Fruit fly (Drosophila melanogaster) whole organism, embryonic: ENCODE results near the gene puc.

Experiments
- Atf3 ChIP-seq: fragments of 200-800 bp; sonication (Bioruptor generic); optimal IDR thresholded peaks from 3 replicates; lab custom pipeline; 2016; ENCODE audit warnings: missing biosample characterization, missing genetic modification characterization
- Blimp-1 ChIP-seq: fragments of 200-800 bp; sonication (Bioruptor generic); optimal IDR thresholded peaks from 3 replicates; lab custom pipeline; 2018; ENCODE audit warnings: missing biosample characterization, missing genetic modification characterization, mild to moderate bottlenecking, moderate library complexity, missing genetic modification reagents
- CG10565 ChIP-seq: fragments of 200-800 bp; sonication (Bioruptor generic); optimal IDR thresholded peaks from 3 replicates; lab custom pipeline; 2016; ENCODE audit warnings: missing biosample characterization, mild to moderate bottlenecking, missing genetic modification characterization
- CG10959 ChIP-seq: fragments of 200-800 bp; sonication (Bioruptor generic); IDR thresholded peaks from 2 replicates; pipeline ENCODE4 v1.3.6; 2022; ENCODE audit warnings: missing biosample characterization, missing genetic modification characterization
- CG10979 ChIP-seq: fragments of 200-800 bp; sonication (Bioruptor generic); optimal IDR thresholded peaks from 2 replicates; lab custom pipeline; 2018; ENCODE audit warnings: missing biosample characterization, mild to moderate bottlenecking, missing genetic modification characterization, moderate library complexity
- CG1233 ChIP-seq: fragments of 200-800 bp; sonication (Bioruptor generic); optimal IDR thresholded peaks from 4 replicates; lab custom pipeline; 2018; ENCODE audit warnings: missing biosample characterization, mild to moderate bottlenecking, missing genetic modification characterization
- CG13287 ChIP-seq: fragments of 200-800 bp; sonication (Bioruptor generic); IDR thresholded peaks from 2 replicates; pipeline ENCODE4 v1.3.6; 2022; ENCODE audit warnings: missing biosample characterization, missing genetic modification characterization; ENCODE audit not compliant: partially characterized antibody
- CG15514 ChIP-seq: fragments of 200-800 bp; sonication (Bioruptor generic); optimal IDR thresholded peaks from 3 replicates; lab custom pipeline; 2017; ENCODE audit warnings: missing biosample characterization, missing genetic modification characterization, mild to moderate bottlenecking, moderate library complexity, missing genetic modification reagents
- CG17568 ChIP-seq: fragments of 200-800 bp; sonication (Bioruptor generic); optimal IDR thresholded peaks from 2 replicates; lab custom pipeline; 2018; ENCODE audit warnings: missing biosample characterization, mild to moderate bottlenecking, missing genetic modification characterization, moderate library complexity
- CG17802 ChIP-seq: fragments of 200-800 bp; sonication (Bioruptor generic); optimal IDR thresholded peaks from 2 replicates; lab custom pipeline; 2018; ENCODE audit warnings: missing biosample characterization, mild to moderate bottlenecking, missing genetic modification characterization, moderate library complexity
- CG18619 ChIP-seq: fragments of 200-800 bp; sonication (Bioruptor generic); optimal IDR thresholded peaks from 3 replicates; lab custom pipeline; 2017; ENCODE audit warnings: missing biosample characterization, mild to moderate bottlenecking, missing genetic modification characterization
- CG2712 ChIP-seq: fragments of 200-800 bp; optimal IDR thresholded peaks from 3 replicates; lab custom pipeline; 2019; ENCODE audit warnings: missing biosample characterization, mild to moderate bottlenecking, missing genetic modification characterization, moderate library complexity
- CG31224 ChIP-seq: fragments of 200-800 bp; sonication (Bioruptor generic); IDR thresholded peaks from 2 replicates; pipeline ENCODE4 v1.3.6; 2022; ENCODE audit warnings: missing biosample characterization, missing genetic modification characterization
- CG3281 ChIP-seq: fragments of 200-800 bp; sonication (Bioruptor generic); optimal IDR thresholded peaks from 3 replicates; lab custom pipeline; 2017; ENCODE audit warnings: missing biosample characterization, mild to moderate bottlenecking, missing genetic modification characterization
- CG33213 ChIP-seq: fragments of 200-800 bp; sonication (Bioruptor generic); optimal IDR thresholded peaks from 3 replicates; lab custom pipeline; 2016; ENCODE audit warnings: missing biosample characterization, missing genetic modification characterization
- CG3847 ChIP-seq: fragments of 200-800 bp; sonication (Bioruptor generic); IDR thresholded peaks from 2 replicates; pipeline ENCODE4 v1.3.6; 2022; ENCODE audit warnings: missing biosample characterization, missing genetic modification characterization
- CG4360 ChIP-seq: fragments of 200-800 bp; sonication (Bioruptor generic); IDR thresholded peaks from 2 replicates; pipeline ENCODE4 v1.3.6; 2022; ENCODE audit warnings: missing biosample characterization, missing genetic modification characterization
- CG5245 ChIP-seq: fragments of 200-800 bp; sonication (Bioruptor generic); optimal IDR thresholded peaks from 3 replicates; lab custom pipeline; 2016; ENCODE audit warnings: missing biosample characterization, missing genetic modification characterization
- CG9727 ChIP-seq: fragments of 200-800 bp; sonication (Bioruptor generic); optimal IDR thresholded peaks from 3 replicates; lab custom pipeline; 2017; ENCODE audit warnings: missing biosample characterization, mild to moderate bottlenecking, missing genetic modification characterization
- Dref ChIP-seq: fragments of 200-800 bp; sonication (Bioruptor generic); IDR thresholded peaks from 2 replicates; pipeline ENCODE4 v1.3.6; 2022; ENCODE audit warnings: missing biosample characterization, missing genetic modification characterization
- Drgx ChIP-seq: fragments of 200-800 bp; sonication (Bioruptor generic); IDR thresholded peaks from 2 replicates; pipeline ENCODE4 v1.3.6; 2022; ENCODE audit warnings: missing biosample characterization, missing genetic modification characterization
- E2f1 ChIP-seq: fragments of 200-800 bp; sonication (Bioruptor generic); IDR thresholded peaks from 2 replicates; pipeline ENCODE4 v1.3.6; 2022; ENCODE audit warnings: missing biosample characterization, missing genetic modification characterization
- Hand ChIP-seq: fragments of 200-800 bp; sonication (Bioruptor generic); optimal IDR thresholded peaks from 2 replicates; lab custom pipeline; 2017; ENCODE audit warnings: mild to moderate bottlenecking, missing biosample characterization, missing genetic modification reagents, missing genetic modification characterization
- Hr3 ChIP-seq: fragments of 200-800 bp; sonication (Bioruptor generic); optimal IDR thresholded peaks from 3 replicates; lab custom pipeline; 2016; ENCODE audit warnings: missing biosample characterization, missing genetic modification characterization
- Nf-YA ChIP-seq: fragments of 200-800 bp; sonication (Bioruptor generic); IDR thresholded peaks from 2 replicates; pipeline ENCODE4 v1.3.6; 2022; ENCODE audit warnings: missing biosample characterization, missing genetic modification characterization
- Optix ChIP-seq: fragments of 200-800 bp; sonication (Bioruptor generic); IDR thresholded peaks from 3 replicates; pipeline ENCODE4 v1.3.6; 2022; ENCODE audit warnings: missing biosample characterization, missing genetic modification characterization
- Pdp1 ChIP-seq, 2 experiments: fragments of 200-800 bp; sonication (Bioruptor generic); optimal IDR thresholded peaks; 3 replicates each; lab custom pipeline; 2016; ENCODE audit warnings: missing biosample characterization in 2 of 2, missing genetic modification characterization in 2 of 2, mild to moderate bottlenecking in 1 of 2, moderate library complexity in 1 of 2
- Poxn ChIP-seq: fragments of 200-800 bp; sonication (Bioruptor generic); IDR thresholded peaks from 2 replicates; pipeline ENCODE4 v1.3.6; 2022; ENCODE audit warnings: missing biosample characterization, missing genetic modification characterization
- ab ChIP-seq: fragments of 200-800 bp; sonication (Bioruptor generic); optimal IDR thresholded peaks from 2 replicates; lab custom pipeline; 2016; ENCODE audit warnings: missing biosample characterization, missing genetic modification characterization
- ash1 ChIP-seq: fragments of 200-800 bp; sonication (Bioruptor generic); optimal IDR thresholded peaks from 2 replicates; lab custom pipeline; 2018; ENCODE audit warnings: missing biosample characterization, mild to moderate bottlenecking, missing genetic modification characterization
- bcd ChIP-seq: fragments of 200-800 bp; sonication (Bioruptor generic); optimal IDR thresholded peaks from 2 replicates; lab custom pipeline; 2017; ENCODE audit warnings: missing biosample characterization, mild to moderate bottlenecking, missing genetic modification characterization
- cg ChIP-seq: fragments of 200-800 bp; sonication (Bioruptor generic); optimal IDR thresholded peaks from 3 replicates; lab custom pipeline; 2019; ENCODE audit warnings: missing biosample characterization, mild to moderate bottlenecking, missing genetic modification characterization, moderate library complexity
- dati ChIP-seq: fragments of 200-800 bp; sonication (Bioruptor generic); IDR thresholded peaks from 2 replicates; pipeline ENCODE4 v1.3.6; 2022; ENCODE audit warnings: missing biosample characterization, missing genetic modification characterization
- dimm ChIP-seq: fragments of 200-800 bp; sonication (Bioruptor generic); IDR thresholded peaks from 2 replicates; pipeline ENCODE4 v1.3.6; 2022; ENCODE audit warnings: missing biosample characterization, missing genetic modification characterization
- esg ChIP-seq: fragments of 200-800 bp; sonication (Bioruptor generic); conservative IDR thresholded peaks from 2 replicates; pipeline ENCODE4 v1.3.6; 2022; ENCODE audit warnings: missing biosample characterization, missing genetic modification characterization
- eve ChIP-seq, 2 experiments: fragments of >200 bp; optimal IDR thresholded peaks; 2 replicates each; lab custom pipeline; 2017; ENCODE audit warnings: missing biosample characterization in 2 of 2, missing genetic modification characterization in 2 of 2
- fd96Cb ChIP-seq: fragments of 200-800 bp; sonication (Bioruptor generic); optimal IDR thresholded peaks from 2 replicates; lab custom pipeline; 2018; ENCODE audit warnings: missing biosample characterization, mild to moderate bottlenecking, missing genetic modification characterization, moderate library complexity
- her ChIP-seq: fragments of 200-800 bp; sonication (Bioruptor generic); optimal IDR thresholded peaks from 2 replicates; lab custom pipeline; 2016; ENCODE audit warnings: missing biosample characterization, missing genetic modification characterization
- jumu ChIP-seq: fragments of 200-800 bp; sonication (Bioruptor generic); optimal IDR thresholded peaks from 3 replicates; lab custom pipeline; 2016; ENCODE audit warnings: missing biosample characterization, missing genetic modification characterization
- org-1 ChIP-seq: fragments of 200-800 bp; sonication (Bioruptor generic); optimal IDR thresholded peaks from 2 replicates; lab custom pipeline; 2017; ENCODE audit warnings: missing biosample characterization, missing genetic modification characterization
- pfk ChIP-seq: fragments of 200-800 bp; sonication (Bioruptor generic); optimal IDR thresholded peaks from 2 replicates; lab custom pipeline; 2018; ENCODE audit warnings: missing biosample characterization, mild to moderate bottlenecking, missing genetic modification characterization, moderate library complexity
- pita ChIP-seq: fragments of 200-800 bp; sonication (Bioruptor generic); optimal IDR thresholded peaks from 2 replicates; lab custom pipeline; 2017; ENCODE audit warnings: missing biosample characterization, mild to moderate bottlenecking, missing genetic modification characterization
- pzg ChIP-seq: fragments of 200-800 bp; sonication (Bioruptor generic); optimal IDR thresholded peaks from 3 replicates; lab custom pipeline; 2018; ENCODE audit warnings: missing biosample characterization, mild to moderate bottlenecking, missing genetic modification characterization, moderate library complexity
- sd ChIP-seq: fragments of 200-800 bp; sonication (Bioruptor generic); optimal IDR thresholded peaks from 3 replicates; lab custom pipeline; 2018; ENCODE audit warnings: missing biosample characterization, mild to moderate bottlenecking, missing genetic modification characterization, moderate library complexity
- sr ChIP-seq: fragments of 200-800 bp; sonication (Bioruptor generic); IDR thresholded peaks from 3 replicates; pipeline ENCODE4 v1.3.6; 2022; ENCODE audit warnings: missing biosample characterization, missing genetic modification characterization
- tgo ChIP-seq: fragments of 200-800 bp; sonication (Bioruptor generic); IDR thresholded peaks from 3 replicates; pipeline ENCODE4 v1.3.6; 2022; ENCODE audit warnings: missing biosample characterization, missing genetic modification characterization
- unc-4 ChIP-seq: fragments of 200-800 bp; sonication (Bioruptor generic); IDR thresholded peaks from 2 replicates; pipeline ENCODE4 v1.3.6; 2022; ENCODE audit warnings: missing biosample characterization, missing genetic modification characterization; ENCODE audit not compliant: partially characterized antibody
- zen ChIP-seq: fragments of 200-800 bp; sonication (Bioruptor generic); optimal IDR thresholded peaks from 3 replicates; lab custom pipeline; 2018; ENCODE audit warnings: missing biosample characterization, mild to moderate bottlenecking, missing genetic modification characterization, moderate library complexity

Gene puc

DNA sequence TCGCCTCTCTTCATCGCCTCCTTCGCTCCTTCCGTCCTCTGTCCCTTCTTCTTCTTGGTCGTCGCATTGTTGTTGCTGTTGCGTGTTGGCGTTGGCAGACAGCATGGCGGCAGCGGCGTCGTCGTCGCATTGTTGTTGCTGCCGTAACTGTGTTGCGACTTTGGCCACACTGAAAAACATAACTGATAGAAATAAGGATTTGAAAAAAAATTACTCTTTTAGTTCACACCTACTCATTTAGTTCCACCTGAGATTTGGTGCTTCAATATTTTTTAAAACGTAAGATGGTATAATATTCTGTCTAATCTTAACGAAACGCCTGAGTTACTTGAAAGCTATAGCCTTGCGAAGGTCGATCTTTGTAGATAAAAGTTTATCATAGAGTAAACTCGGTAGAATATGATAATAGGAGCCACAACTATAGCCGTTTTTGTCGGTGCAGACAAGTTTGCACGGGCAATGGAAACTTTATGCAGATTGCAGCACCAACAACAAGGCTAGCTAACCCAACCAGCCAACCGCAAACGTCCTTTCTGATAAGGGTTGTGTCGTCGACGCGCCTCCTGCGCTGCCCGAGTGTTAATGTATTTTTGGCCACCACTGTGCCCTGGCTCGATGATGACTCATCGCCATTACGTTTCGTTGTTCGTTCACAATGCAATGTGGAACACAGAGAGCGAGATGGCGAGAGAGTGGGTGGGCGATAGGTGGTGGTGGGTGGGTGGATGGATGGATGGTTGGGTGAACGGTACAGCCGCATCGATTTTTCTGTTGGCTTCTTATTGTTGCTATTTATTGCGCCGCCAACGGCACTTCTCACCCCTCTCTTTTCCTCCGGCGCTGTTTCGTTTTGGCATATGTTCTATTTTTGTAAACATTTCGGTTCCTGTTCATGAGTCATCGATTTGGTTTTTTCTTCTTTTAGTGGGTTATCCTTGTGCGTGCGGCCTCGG, 8.0 kb downstream of the puc start (continued):
- TF ChIP-seq eve (GFP tag; optimal IDR thresholded peaks at IDR 0.05; lab: Kevin White, UChicago) = peak in 1 of 2 experiments; percentile 92
- peak; percentile 54 for TF ChIP-seq Atf3 (GFP tag; lab: Kevin White, UChicago)
- TF ChIP-seq CG13287 (GFP tag; lab: Robert Waterston, UW) = no peak
- no peak for TF ChIP-seq CG10565 (GFP tag; lab: Kevin White, UChicago)
- TF ChIP-seq jumu = peak; percentile 73
- TF ChIP-seq CG1233 (GFP tag; lab: Kevin White, UChicago) = peak; percentile 59
- TF ChIP-seq CG15514 (GFP tag; lab: Kevin White, UChicago) = peak; percentile 69
- TF ChIP-seq CG5245 (GFP tag; lab: Kevin White, UChicago) = peak; percentile 57
- peak; percentile 33; the same call in 1 of the 2 replicates for TF ChIP-seq CG31224 (GFP tag; lab: Robert Waterston, UW)
- TF ChIP-seq dati (GFP tag; lab: Robert Waterston, UW) = no peak
- TF ChIP-seq sr (GFP tag; lab: Robert Waterston, UW) = peak; percentile 99
- peak; percentile 85 for TF ChIP-seq CG3281 (GFP tag; lab: Kevin White, UChicago)
- peak; percentile 70; the same call in 2 of the 3 replicates for TF ChIP-seq Optix (GFP tag; lab: Robert Waterston, UW)
- peak; percentile 75 to 79 for TF ChIP-seq Pdp1 (GFP tag; optimal IDR thresholded peaks at IDR 0.05; lab: Kevin White, UChicago)
- peak; percentile 95 for TF ChIP-seq CG4360 (GFP tag; lab: Robert Waterston, UW)
- TF ChIP-seq bcd (GFP tag; lab: Kevin White, UChicago) = peak; percentile 80
- peak; percentile 70 for TF ChIP-seq Hr3
- TF ChIP-seq unc-4 = 0 out of 2 replicates have a peak, but pooled peaks have one; percentile 22
- TF ChIP-seq ab = no peak
- peak; percentile 53 for TF ChIP-seq CG3847 (GFP tag; lab: Robert Waterston, UW)
- TF ChIP-seq CG10959 (GFP tag; lab: Robert Waterston, UW) = no peak
- no peak for TF ChIP-seq Dref (GFP tag; lab: Robert Waterston, UW)
- peak; percentile 74 for TF ChIP-seq Hand (GFP tag; lab: Kevin White, UChicago)
- peak; percentile 32; the same call in 1 of the 2 replicates for TF ChIP-seq E2f1 (GFP tag; lab: Robert Waterston, UW)
- TF ChIP-seq pzg (GFP tag; lab: Kevin White, UChicago) = no peak
- no peak for TF ChIP-seq Nf-YA (GFP tag; lab: Robert Waterston, UW)
- peak; percentile 20; the same call in 1 of the 2 replicates for TF ChIP-seq Poxn (GFP tag; lab: Robert Waterston, UW)
- TF ChIP-seq zen (tag; lab: Kevin White, UChicago) = no peak
- no peak for TF ChIP-seq pita (GFP tag; lab: Kevin White, UChicago)
- peak; percentile 88 for TF ChIP-seq org-1
- TF ChIP-seq CG9727 (GFP tag; lab: Kevin White, UChicago) = peak; percentile 87
- TF ChIP-seq Drgx (GFP tag; lab: Robert Waterston, UW) = peak; percentile 80
- TF ChIP-seq pfk (GFP tag; lab: Kevin White, UChicago) = peak; percentile 41
- peak; percentile 83 for TF ChIP-seq fd96Cb (tag; lab: Kevin White, UChicago)
- peak; percentile 90 for TF ChIP-seq CG18619 (GFP tag; lab: Kevin White, UChicago)
- TF ChIP-seq CG2712 = peak; percentile 99
- TF ChIP-seq cg (GFP tag; lab: Kevin White, UChicago) = no peak
- peak; percentile 71 for TF ChIP-seq esg
- TF ChIP-seq CG17568 (GFP tag; lab: Kevin White, UChicago) = peak; percentile 77
- peak; percentile 29; the same call in 1 of the 3 replicates for TF ChIP-seq tgo (GFP tag; lab: Robert Waterston, UW)
- peak; percentile 1 for TF ChIP-seq sd
- peak; percentile 25; the same call in 1 of the 2 replicates for TF ChIP-seq dimm (GFP tag; lab: Robert Waterston, UW)
- peak; percentile 75 for TF ChIP-seq Blimp-1 (GFP tag; lab: Kevin White, UChicago)
- no peak for TF ChIP-seq ash1 (GFP tag; lab: Kevin White, UChicago)
- TF ChIP-seq CG33213 = peak; percentile 62
- TF ChIP-seq CG10979 = peak; percentile 80
- peak; percentile 56 for TF ChIP-seq CG17802 (tag; lab: Kevin White, UChicago)
- TF ChIP-seq her (GFP tag; lab: Kevin White, UChicago) = peak; percentile 74
